Fruit fly (Drosophila melanogaster) Kc167 (cell line): ENCODE measurements around the gene CG11162.

Experiments used
- Myc ChIP-seq: fragments of >200 bp; optimal IDR thresholded peaks from 2 replicates; lab custom pipeline; 2017; ENCODE audit warnings: missing external identifiers
- h ChIP-seq: fragments of >200 bp; optimal IDR thresholded peaks from 3 replicates; lab custom pipeline; 2018; ENCODE audit warnings: missing external identifiers
- insv ChIP-seq: fragments of >200 bp; optimal IDR thresholded peaks from 3 replicates; lab custom pipeline; 2018; ENCODE audit warnings: missing external identifiers
- psq ChIP-seq: fragments of >200 bp; optimal IDR thresholded peaks from 2 replicates; lab custom pipeline; 2017; ENCODE audit warnings: missing external identifiers
- ttk ChIP-seq: sonication (Bioruptor generic); optimal IDR thresholded peaks from 2 replicates; lab custom pipeline; 2017; ENCODE audit warnings: missing external identifiers

DNA sequence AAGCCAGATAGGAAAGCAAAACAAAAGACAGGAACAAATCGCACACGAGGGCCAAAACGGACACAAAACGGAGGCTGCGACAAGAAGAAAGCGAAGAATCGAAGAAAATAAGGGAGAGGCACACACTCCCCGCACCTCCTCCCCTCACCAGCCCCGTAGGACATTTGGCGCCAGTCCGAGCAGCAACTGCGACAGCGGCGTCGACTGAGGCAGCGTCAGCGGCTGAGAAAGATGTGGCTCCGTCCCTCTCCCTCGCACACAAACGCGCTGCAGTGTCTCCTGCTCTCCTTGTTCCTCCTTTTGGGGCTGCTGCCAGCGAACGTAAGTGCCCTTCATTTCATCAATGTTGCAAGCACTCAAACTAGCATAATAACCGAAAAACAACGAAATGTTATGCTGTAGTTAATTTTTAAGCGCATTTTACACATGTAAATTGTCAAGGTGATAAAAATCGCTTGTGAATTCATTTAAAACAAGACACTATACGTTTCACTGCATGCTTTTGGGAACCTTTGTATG, 6.3 kb upstream of the CG11162 start:
- TF ChIP-seq insv (no peak), h (lab: Kevin White, UChicago) (no peak), Myc (lab: Kevin White, UChicago) (no peak), psq (lab: Kevin White, UChicago) (no peak), ttk (lab: Kevin White, UChicago) (no peak)
